Fruit fly (Drosophila melanogaster) whole organism, embryonic: Measurements from ENCODE around the gene wda.

Experiments used
- Ada2b ChIP-seq: fragments of 200-800 bp; sonication (Bioruptor generic); IDR thresholded peaks from 2 replicates; pipeline ENCODE4 v1.3.6; 2022; ENCODE audit warnings: missing biosample characterization, missing genetic modification characterization
- CG10543 ChIP-seq: fragments of 200-800 bp; sonication (Bioruptor generic); optimal IDR thresholded peaks from 3 replicates; lab custom pipeline; 2017; ENCODE audit warnings: missing biosample characterization, mild to moderate bottlenecking, missing genetic modification characterization, moderate library complexity
- CG11456 ChIP-seq: fragments of 200-800 bp; sonication (Bioruptor generic); IDR thresholded peaks from 3 replicates; pipeline ENCODE4 v1.3.6; 2022; ENCODE audit warnings: missing biosample characterization, missing genetic modification characterization
- CG12155 ChIP-seq: fragments of 200-800 bp; sonication (Bioruptor generic); optimal IDR thresholded peaks from 3 replicates; lab custom pipeline; 2016; ENCODE audit warnings: missing biosample characterization, missing genetic modification characterization
- CG12659 ChIP-seq: fragments of 200-800 bp; sonication (Bioruptor generic); optimal IDR thresholded peaks from 3 replicates; lab custom pipeline; 2017; ENCODE audit warnings: mild to moderate bottlenecking, missing biosample characterization, missing genetic modification reagents, missing genetic modification characterization
- CG12769 ChIP-seq: fragments of 200-800 bp; sonication (Bioruptor generic); optimal IDR thresholded peaks from 2 replicates; lab custom pipeline; 2019; ENCODE audit warnings: missing biosample characterization, mild to moderate bottlenecking, missing genetic modification characterization, moderate library complexity
- CG15514 ChIP-seq: fragments of 200-800 bp; sonication (Bioruptor generic); optimal IDR thresholded peaks from 3 replicates; lab custom pipeline; 2017; ENCODE audit warnings: missing biosample characterization, missing genetic modification characterization, mild to moderate bottlenecking, moderate library complexity, missing genetic modification reagents
- CG17361 ChIP-seq: fragments of 200-800 bp; sonication (Bioruptor generic); IDR thresholded peaks from 3 replicates; pipeline ENCODE4 v1.3.6; 2022; ENCODE audit warnings: missing biosample characterization, missing genetic modification characterization
- CG2120 ChIP-seq: fragments of 200-800 bp; sonication (Bioruptor generic); optimal IDR thresholded peaks from 3 replicates; lab custom pipeline; 2016; ENCODE audit warnings: missing biosample characterization, missing genetic modification characterization
- CG32532 ChIP-seq: fragments of 200-800 bp; sonication (Bioruptor generic); IDR thresholded peaks from 2 replicates; pipeline ENCODE4 v1.3.6; 2022; ENCODE audit warnings: missing biosample characterization, missing genetic modification characterization
- CG34422 ChIP-seq: fragments of 200-800 bp; sonication (Bioruptor generic); IDR thresholded peaks from 3 replicates; pipeline ENCODE4 v1.3.6; 2022; ENCODE audit warnings: missing biosample characterization, missing genetic modification characterization
- CG4328 ChIP-seq: fragments of 200-800 bp; sonication (Bioruptor generic); optimal IDR thresholded peaks from 3 replicates; lab custom pipeline; 2017; ENCODE audit warnings: missing biosample characterization, missing genetic modification reagents, missing genetic modification characterization
- CG4424 ChIP-seq: fragments of 200-800 bp; sonication (Bioruptor generic); optimal IDR thresholded peaks from 3 replicates; lab custom pipeline; 2016; ENCODE audit warnings: missing biosample characterization, missing genetic modification characterization
- CG7987 ChIP-seq: fragments of 200-800 bp; sonication (Bioruptor generic); optimal IDR thresholded peaks from 2 replicates; lab custom pipeline; 2018; ENCODE audit warnings: missing biosample characterization, mild to moderate bottlenecking, missing genetic modification characterization, moderate library complexity
- CTCF ChIP-seq: fragments of 200-800 bp; sonication (Bioruptor generic); optimal IDR thresholded peaks from 2 replicates; lab custom pipeline; 2017; ENCODE audit warnings: missing biosample characterization, mild to moderate bottlenecking, missing genetic modification characterization, moderate library complexity
- Chrac-16 ChIP-seq: fragments of 200-800 bp; sonication (Bioruptor generic); optimal IDR thresholded peaks from 3 replicates; lab custom pipeline; 2016; ENCODE audit warnings: missing biosample characterization, missing genetic modification characterization
- CoRest ChIP-seq: fragments of 200-800 bp; sonication (Bioruptor generic); optimal IDR thresholded peaks from 3 replicates; lab custom pipeline; 2018; ENCODE audit warnings: missing biosample characterization, mild to moderate bottlenecking, missing genetic modification characterization, moderate library complexity
- Dbx ChIP-seq: fragments of 200-800 bp; sonication (Bioruptor generic); IDR thresholded peaks from 3 replicates; pipeline ENCODE4 v1.3.6; 2022; ENCODE audit warnings: missing biosample characterization, missing genetic modification characterization
- Ets97D ChIP-seq: fragments of 200-800 bp; sonication (Bioruptor generic); optimal IDR thresholded peaks from 3 replicates; lab custom pipeline; 2016; ENCODE audit warnings: missing biosample characterization, missing genetic modification characterization
- Fer3 ChIP-seq: fragments of 200-800 bp; sonication (Bioruptor generic); optimal IDR thresholded peaks from 2 replicates; lab custom pipeline; 2018; ENCODE audit warnings: missing biosample characterization, mild to moderate bottlenecking, missing genetic modification characterization, moderate library complexity
- Hmr ChIP-seq: fragments of 200-800 bp; sonication (Bioruptor generic); optimal IDR thresholded peaks from 3 replicates; lab custom pipeline; 2017; ENCODE audit warnings: mild to moderate bottlenecking, missing biosample characterization, missing genetic modification reagents, missing genetic modification characterization
- NfI ChIP-seq: fragments of 200-800 bp; sonication (Bioruptor generic); optimal IDR thresholded peaks from 3 replicates; lab custom pipeline; 2018; ENCODE audit warnings: missing biosample characterization, mild to moderate bottlenecking, missing genetic modification characterization, moderate library complexity
- PHDP ChIP-seq: fragments of 200-800 bp; sonication (Bioruptor generic); optimal IDR thresholded peaks from 3 replicates; lab custom pipeline; 2018; ENCODE audit warnings: missing biosample characterization, mild to moderate bottlenecking, missing genetic modification characterization, moderate library complexity
- Pdp1 ChIP-seq, 2 experiments: fragments of 200-800 bp; sonication (Bioruptor generic); optimal IDR thresholded peaks; 3 replicates each; lab custom pipeline; 2016; ENCODE audit warnings: missing biosample characterization in 2 of 2, missing genetic modification characterization in 2 of 2, mild to moderate bottlenecking in 1 of 2, moderate library complexity in 1 of 2
- Rx ChIP-seq: fragments of 200-800 bp; sonication (Bioruptor generic); IDR thresholded peaks from 2 replicates; pipeline ENCODE4 v1.3.6; 2022; ENCODE audit warnings: missing biosample characterization, missing genetic modification characterization
- Sox100B ChIP-seq: fragments of 200-800 bp; sonication (Bioruptor generic); optimal IDR thresholded peaks from 3 replicates; lab custom pipeline; 2018; ENCODE audit warnings: missing biosample characterization, mild to moderate bottlenecking, missing genetic modification characterization
- Sry-β ChIP-seq: fragments of 200-800 bp; sonication (Bioruptor generic); optimal IDR thresholded peaks from 2 replicates; lab custom pipeline; 2018; ENCODE audit warnings: missing biosample characterization, mild to moderate bottlenecking, missing genetic modification characterization, moderate library complexity
- Sry-δ ChIP-seq: fragments of 200-800 bp; sonication (Bioruptor generic); optimal IDR thresholded peaks from 2 replicates; lab custom pipeline; 2016; ENCODE audit warnings: missing biosample characterization, missing genetic modification characterization
- TFAM ChIP-seq: fragments of 200-800 bp; sonication (Bioruptor generic); optimal IDR thresholded peaks from 2 replicates; lab custom pipeline; 2017; ENCODE audit warnings: missing biosample characterization, missing genetic modification characterization, inconsistent platforms
- Tbp ChIP-seq: fragments of >200 bp; optimal IDR thresholded peaks from 2 replicates; lab custom pipeline; 2018; ENCODE audit warnings: missing biosample characterization, missing genetic modification characterization
- ac ChIP-seq: fragments of 200-800 bp; sonication (Bioruptor generic); optimal IDR thresholded peaks from 3 replicates; lab custom pipeline; 2017; ENCODE audit warnings: missing biosample characterization, mild to moderate bottlenecking, missing genetic modification characterization
- chm ChIP-seq: fragments of 200-800 bp; sonication (Bioruptor generic); IDR thresholded peaks from 2 replicates; pipeline ENCODE4 v1.3.6; 2022; ENCODE audit warnings: missing biosample characterization, missing genetic modification characterization
- hb ChIP-seq: fragments of 200-800 bp; sonication (Bioruptor generic); IDR thresholded peaks from 3 replicates; pipeline ENCODE4 v1.3.6; 2022; ENCODE audit warnings: missing biosample characterization, missing genetic modification characterization; ENCODE audit not compliant: partially characterized antibody
- lab ChIP-seq: fragments of 200-800 bp; sonication (Bioruptor generic); optimal IDR thresholded peaks from 3 replicates; lab custom pipeline; 2017; ENCODE audit warnings: missing biosample characterization, missing genetic modification characterization, mild to moderate bottlenecking, moderate library complexity, missing genetic modification reagents
- nom ChIP-seq: fragments of 200-800 bp; sonication (Bioruptor generic); optimal IDR thresholded peaks from 2 replicates; lab custom pipeline; 2017; ENCODE audit warnings: missing biosample characterization, missing genetic modification characterization, mild to moderate bottlenecking, moderate library complexity, missing genetic modification reagents
- pros ChIP-seq: fragments of 200-800 bp; sonication (Bioruptor generic); optimal IDR thresholded peaks from 3 replicates; lab custom pipeline; 2019; ENCODE audit warnings: missing biosample characterization, mild to moderate bottlenecking, missing genetic modification characterization, moderate library complexity
- pzg ChIP-seq: fragments of 200-800 bp; sonication (Bioruptor generic); optimal IDR thresholded peaks from 3 replicates; lab custom pipeline; 2018; ENCODE audit warnings: missing biosample characterization, mild to moderate bottlenecking, missing genetic modification characterization, moderate library complexity
- row ChIP-seq: fragments of 200-800 bp; sonication (Bioruptor generic); IDR thresholded peaks from 3 replicates; pipeline ENCODE4 v1.3.6; 2022; ENCODE audit warnings: missing biosample characterization, missing genetic modification characterization
- sens ChIP-seq: fragments of 200-800 bp; sonication (Bioruptor generic); peaks from one replicate; lab custom pipeline; 2016; ENCODE audit warnings: missing biosample characterization, missing genetic modification characterization
- slbo ChIP-seq: fragments of 200-800 bp; sonication (Bioruptor generic); IDR thresholded peaks from 2 replicates; pipeline ENCODE4 v1.3.6; 2022; ENCODE audit warnings: missing biosample characterization, missing genetic modification characterization
- sug ChIP-seq: fragments of 200-800 bp; optimal IDR thresholded peaks from 2 replicates; lab custom pipeline; 2019; ENCODE audit warnings: missing biosample characterization, mild to moderate bottlenecking, missing genetic modification characterization, moderate library complexity
- zf30C ChIP-seq: fragments of 200-800 bp; sonication (Bioruptor generic); optimal IDR thresholded peaks from 3 replicates; lab custom pipeline; 2018; ENCODE audit warnings: missing biosample characterization, mild to moderate bottlenecking, missing genetic modification characterization
- zfh1 ChIP-seq: fragments of 200-800 bp; sonication (Bioruptor generic); IDR thresholded peaks from 3 replicates; pipeline ENCODE4 v1.3.6; 2022; ENCODE audit warnings: missing biosample characterization, missing genetic modification characterization

wda gene

DNA sequence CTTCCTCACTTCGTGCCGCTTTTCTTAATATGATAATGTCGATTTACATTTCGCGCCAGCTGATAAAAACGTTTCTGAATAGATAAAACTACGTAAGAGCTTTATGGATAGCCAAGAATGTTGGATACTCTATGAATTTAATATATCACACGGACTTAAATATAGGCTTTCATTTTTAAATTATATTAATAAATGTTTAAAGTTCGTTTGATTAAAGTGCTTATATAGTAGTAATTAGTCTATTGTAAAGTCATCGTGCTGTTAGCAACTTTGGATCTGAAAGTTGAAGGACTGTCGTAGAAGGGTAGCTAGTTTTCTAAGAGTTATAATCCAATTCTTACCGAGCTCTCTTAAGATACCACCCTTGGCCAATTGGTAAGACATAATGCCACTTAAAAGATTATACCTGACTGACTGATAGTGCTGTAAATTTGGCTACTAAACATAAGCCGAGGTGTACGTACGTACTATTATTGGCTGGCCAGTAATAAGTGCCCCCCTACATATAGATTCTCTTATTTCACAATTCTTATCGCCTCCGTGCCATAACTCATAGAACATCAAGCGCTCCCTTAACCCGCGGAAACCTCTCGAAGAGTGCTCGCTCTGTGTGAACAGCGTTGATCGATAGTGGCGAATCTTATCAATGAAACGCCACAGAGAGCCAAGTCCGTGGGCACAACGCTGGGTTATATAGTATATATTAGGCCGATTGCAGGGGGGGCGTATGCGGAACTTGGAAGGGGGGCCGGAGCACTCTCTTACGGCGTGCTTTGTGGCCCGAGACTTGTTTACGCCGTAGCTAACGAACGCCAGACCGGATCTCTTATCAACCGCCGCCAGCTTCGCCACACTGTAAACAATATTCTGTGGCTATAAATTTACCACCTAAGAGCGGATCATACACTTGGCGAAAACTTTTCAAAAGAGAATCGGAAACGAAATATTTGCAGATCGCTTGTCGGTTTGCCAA is 47.4 kb downstream of the wda start (continued):
- TF ChIP-seq CG32532 (GFP tag; lab: Robert Waterston, UW) = peak; percentile 49; the same call in 1 of the 2 replicates
- TF ChIP-seq ac (GFP tag; lab: Kevin White, UChicago) = no peak
- peak; percentile 6 for TF ChIP-seq CG15514 (GFP tag; lab: Kevin White, UChicago)
- TF ChIP-seq chm (GFP tag; lab: Robert Waterston, UW) = 0 out of 2 replicates have a peak, but pooled peaks have one; percentile 49
- TF ChIP-seq Sry-β = peak; percentile 33
- peak; percentile 13 for TF ChIP-seq NfI (GFP tag; lab: Kevin White, UChicago)
- peak; percentile 61 for TF ChIP-seq row (GFP tag; lab: Robert Waterston, UW)
- TF ChIP-seq CG2120 (GFP tag; lab: Kevin White, UChicago) = peak; percentile 47
- peak; percentile 9 for TF ChIP-seq CG12659 (GFP tag; lab: Kevin White, UChicago)
- TF ChIP-seq Ets97D (GFP tag; lab: Kevin White, UChicago) = no peak
- TF ChIP-seq CG34422 (GFP tag; lab: Robert Waterston, UW) = no peak
- TF ChIP-seq sug (tag; lab: Kevin White, UChicago) = peak; percentile 100
- peak; percentile 81 for TF ChIP-seq zf30C (GFP tag; lab: Kevin White, UChicago)
- TF ChIP-seq pzg = no peak
- no peak for TF ChIP-seq Sry-δ
- TF ChIP-seq lab = peak; percentile 37
- TF ChIP-seq Sox100B = peak; percentile 8
- no peak for TF ChIP-seq Chrac-16
- TF ChIP-seq TFAM (GFP tag; lab: Kevin White, UChicago) = no peak
- peak; percentile 37 for TF ChIP-seq sens (GFP tag; lab: Kevin White, UChicago)
- TF ChIP-seq CG12769 (tag; lab: Kevin White, UChicago) = peak; percentile 41
- TF ChIP-seq zfh1 (GFP tag; lab: Robert Waterston, UW) = 0 out of 3 replicates have a peak, but pooled peaks have one; percentile 7
- TF ChIP-seq pros (GFP tag; lab: Kevin White, UChicago) = peak; percentile 4
- TF ChIP-seq CTCF (GFP tag; lab: Kevin White, UChicago) = no peak
- TF ChIP-seq CG12155 (GFP tag; lab: Kevin White, UChicago) = peak; percentile 6
- TF ChIP-seq slbo (GFP tag; lab: Robert Waterston, UW) = peak; percentile 53
- TF ChIP-seq Ada2b (GFP tag; lab: Robert Waterston, UW) = peak; percentile 30; the same call in 1 of the 2 replicates
- TF ChIP-seq PHDP (tag; lab: Kevin White, UChicago) = peak; percentile 3
- 0 out of 2 replicates have a peak, but pooled peaks have one; percentile 16 for TF ChIP-seq Rx (GFP tag; lab: Robert Waterston, UW)
- TF ChIP-seq hb (GFP tag; lab: Robert Waterston, UW) = 0 out of 3 replicates have a peak, but pooled peaks have one; percentile 45
- TF ChIP-seq CG4328 (GFP tag; lab: Kevin White, UChicago) = no peak
- peak in 1 of 2 experiments; percentile 90 for TF ChIP-seq Pdp1 (GFP tag; optimal IDR thresholded peaks at IDR 0.05; lab: Kevin White, UChicago)
- peak; percentile 45; the same call in 2 of the 3 replicates for TF ChIP-seq Dbx (GFP tag; lab: Robert Waterston, UW)
- no peak for TF ChIP-seq Tbp
- peak; percentile 88 for TF ChIP-seq CG10543 (GFP tag; lab: Kevin White, UChicago)
- TF ChIP-seq Fer3 (tag; lab: Kevin White, UChicago) = peak; percentile 33
- TF ChIP-seq CG11456 (GFP tag; lab: Robert Waterston, UW) = 0 out of 3 replicates have a peak, but pooled peaks have one; percentile 10
- TF ChIP-seq CoRest (tag; lab: Kevin White, UChicago) = peak; percentile 9
- no peak for TF ChIP-seq CG17361 (GFP tag; lab: Robert Waterston, UW)
- TF ChIP-seq CG4424 (GFP tag; lab: Kevin White, UChicago) = no peak
- TF ChIP-seq Hmr = no peak
- TF ChIP-seq nom (GFP tag; lab: Kevin White, UChicago) = peak; percentile 60
- TF ChIP-seq CG7987 = peak; percentile 95
